Worm (Caenorhabditis elegans) whole organism, L1 larva: ENCODE measurements around the gene K08D9.2.

ENCODE experiments used
- F16B12.6 ChIP-seq: fragments of 150-350 bp; optimal IDR thresholded peaks from 2 replicates; lab custom pipeline; 2014; ENCODE audit warnings: missing biosample characterization, missing genetic modification characterization
- Y116A8C.19 ChIP-seq: sonication (generic microtip); optimal IDR thresholded peaks from 2 replicates; lab custom pipeline; 2016; ENCODE audit warnings: missing compliant biosample characterization, missing genetic modification characterization, borderline replicate concordance
- alr-1 ChIP-seq: fragments of 200-800 bp; sonication (Bioruptor generic); optimal IDR thresholded peaks from 2 replicates; lab custom pipeline; 2018; ENCODE audit warnings: borderline replicate concordance, mild to moderate bottlenecking, missing genetic modification characterization, missing compliant biosample characterization
- ceh-63 ChIP-seq: fragments of 200-800 bp; sonication (Bioruptor generic); optimal IDR thresholded peaks from 2 replicates; lab custom pipeline; 2018; ENCODE audit warnings: mild to moderate bottlenecking, missing genetic modification characterization, missing compliant biosample characterization
- ceh-82 ChIP-seq, 3 experiments: fragments of 150-350 bp in 1 of 3; sonication (generic microtip) in 2 of 3; optimal IDR thresholded peaks; 2 replicates each; lab custom pipeline; 2014 to 2017; ENCODE audit warnings: missing biosample characterization in 3 of 3, missing genetic modification characterization in 3 of 3
- ceh-90 ChIP-seq: sonication (generic microtip); optimal IDR thresholded peaks from 2 replicates; lab custom pipeline; 2016; ENCODE audit warnings: missing genetic modification characterization, missing compliant biosample characterization
- ces-1 ChIP-seq: fragments of 150-350 bp; optimal IDR thresholded peaks from 2 replicates; lab custom pipeline; 2014; ENCODE audit warnings: missing biosample characterization, missing genetic modification reagents, missing genetic modification characterization
- efl-1 ChIP-seq, 4 experiments: fragments of 150-350 bp; optimal IDR thresholded peaks in 3 of 4; peaks in 1 of 4; 1 replicate in 1 of 4; 2 replicates in 3 of 4; lab custom pipeline; 2014; ENCODE audit warnings: missing biosample characterization in 2 of 4, missing genetic modification characterization in 2 of 4, missing genetic modification reagents in 2 of 4
- elt-2 ChIP-seq: sonication (generic microtip); optimal IDR thresholded peaks from 2 replicates; lab custom pipeline; 2016; ENCODE audit warnings: missing genetic modification characterization, mild to moderate bottlenecking, inconsistent platforms, missing compliant biosample characterization, missing genetic modification reagents
- elt-3 ChIP-seq, 6 experiments: fragments of 150-350 bp in 1 of 6; sonication (generic microtip); optimal IDR thresholded peaks; 2 replicates each; lab custom pipeline; 2017 to 2018; ENCODE audit warnings: missing biosample characterization in 6 of 6, missing genetic modification characterization in 6 of 6, inconsistent platforms in 1 of 6
- ets-5 ChIP-seq: fragments of 200-800 bp; sonication (Bioruptor generic); IDR thresholded peaks from 2 replicates; pipeline ENCODE4 v1.3.6; 2022; ENCODE audit warnings: missing genetic modification characterization, missing compliant biosample characterization
- fkh-8 ChIP-seq: sonication (generic microtip); optimal IDR thresholded peaks from 2 replicates; lab custom pipeline; 2016; ENCODE audit warnings: mild to moderate bottlenecking, missing genetic modification characterization, missing compliant biosample characterization
- hlh-17 ChIP-seq: fragments of 200-800 bp; sonication (Bioruptor generic); optimal IDR thresholded peaks from 2 replicates; lab custom pipeline; 2018; ENCODE audit warnings: missing genetic modification characterization, mild to moderate bottlenecking, missing compliant biosample characterization, moderate library complexity, borderline replicate concordance
- irx-1 ChIP-seq: sonication (generic microtip); optimal IDR thresholded peaks from 2 replicates; lab custom pipeline; 2016; ENCODE audit warnings: missing genetic modification characterization, missing compliant biosample characterization
- jun-1 ChIP-seq: fragments of 150-350 bp; optimal IDR thresholded peaks from 2 replicates; lab custom pipeline; 2014; ENCODE audit warnings: missing biosample characterization, missing genetic modification reagents, missing genetic modification characterization
- lin-15B ChIP-seq: fragments of 150-350 bp; sonication (generic microtip); optimal IDR thresholded peaks from 3 replicates; lab custom pipeline; 2014; ENCODE audit warnings: missing biosample characterization, missing genetic modification characterization
- lin-35 ChIP-seq, 2 experiments: fragments of 150-350 bp; optimal IDR thresholded peaks; 2 replicates each; lab custom pipeline; 2014; ENCODE audit warnings: missing biosample characterization in 2 of 2, missing genetic modification characterization in 2 of 2, missing genetic modification reagents in 2 of 2
- lin-39 ChIP-seq: fragments of 150-350 bp; optimal IDR thresholded peaks from 2 replicates; lab custom pipeline; 2014; ENCODE audit warnings: missing biosample characterization, missing genetic modification reagents, missing genetic modification characterization
- mdl-1 ChIP-seq, 2 experiments: fragments of 150-350 bp; optimal IDR thresholded peaks; 2 replicates each; lab custom pipeline; 2014 to 2017; ENCODE audit warnings: missing biosample characterization in 2 of 2, missing genetic modification characterization in 2 of 2, inconsistent platforms in 1 of 2
- nhr-11 ChIP-seq: fragments of 150-350 bp; optimal IDR thresholded peaks from 2 replicates; lab custom pipeline; 2014; ENCODE audit warnings: missing biosample characterization, missing genetic modification characterization
- nhr-20 ChIP-seq: sonication (generic microtip); optimal IDR thresholded peaks from 2 replicates; lab custom pipeline; 2016; ENCODE audit warnings: mild to moderate bottlenecking, missing genetic modification characterization, missing compliant biosample characterization
- nhr-237 ChIP-seq: fragments of 150-350 bp; optimal IDR thresholded peaks from 2 replicates; lab custom pipeline; 2014; ENCODE audit warnings: missing biosample characterization, missing genetic modification characterization
- nhr-76 ChIP-seq: sonication (generic microtip); optimal IDR thresholded peaks from 2 replicates; lab custom pipeline; 2017; ENCODE audit warnings: missing biosample characterization, missing genetic modification characterization
- nhr-77 ChIP-seq: fragments of 150-350 bp; optimal IDR thresholded peaks from 2 replicates; lab custom pipeline; 2014; ENCODE audit warnings: missing biosample characterization, missing genetic modification characterization
- nhr-85 ChIP-seq: sonication (generic microtip); peaks from one replicate; lab custom pipeline; 2016; ENCODE audit warnings: missing genetic modification characterization, inconsistent platforms, missing compliant biosample characterization
- pax-3 ChIP-seq: fragments of 200-800 bp; sonication (Bioruptor generic); optimal IDR thresholded peaks from 2 replicates; lab custom pipeline; 2018; ENCODE audit warnings: mild to moderate bottlenecking, missing genetic modification characterization, moderate library complexity, missing compliant biosample characterization
- pqm-1 ChIP-seq: sonication (generic microtip); optimal IDR thresholded peaks from 3 replicates; lab custom pipeline; 2017; ENCODE audit warnings: missing biosample characterization, missing genetic modification characterization
- rnt-1 ChIP-seq: sonication (generic microtip); optimal IDR thresholded peaks from 2 replicates; lab custom pipeline; 2016; ENCODE audit warnings: mild to moderate bottlenecking, missing genetic modification characterization, moderate library complexity, missing compliant biosample characterization
- snpc-4 ChIP-seq: fragments of 150-350 bp; optimal IDR thresholded peaks from 2 replicates; lab custom pipeline; 2014; ENCODE audit warnings: missing biosample characterization, missing genetic modification characterization
- sox-4 ChIP-seq: sonication (generic microtip); optimal IDR thresholded peaks from 2 replicates; lab custom pipeline; 2016; ENCODE audit warnings: missing genetic modification characterization, missing compliant biosample characterization
- sup-37 ChIP-seq: fragments of 200-800 bp; sonication (Bioruptor generic); optimal IDR thresholded peaks from 2 replicates; lab custom pipeline; 2018; ENCODE audit warnings: mild to moderate bottlenecking, missing genetic modification characterization, missing compliant biosample characterization
- tlp-1 ChIP-seq: fragments of 150-350 bp; optimal IDR thresholded peaks from 2 replicates; lab custom pipeline; 2014; ENCODE audit warnings: missing biosample characterization, missing genetic modification characterization
- unc-30 ChIP-seq: sonication (generic microtip); optimal IDR thresholded peaks from 2 replicates; lab custom pipeline; 2017; ENCODE audit warnings: missing biosample characterization, missing genetic modification characterization
- unc-62 ChIP-seq: fragments of 150-350 bp; optimal IDR thresholded peaks from 2 replicates; lab custom pipeline; 2014; ENCODE audit warnings: missing biosample characterization, missing genetic modification reagents, missing genetic modification characterization
- vab-15 ChIP-seq: sonication (generic microtip); optimal IDR thresholded peaks from 2 replicates; lab custom pipeline; 2017; ENCODE audit warnings: missing genotype, mild to moderate bottlenecking, missing genetic modification characterization, missing compliant biosample characterization
- zip-4 ChIP-seq: fragments of 200-800 bp; sonication (Bioruptor generic); optimal IDR thresholded peaks from 2 replicates; lab custom pipeline; 2018; ENCODE audit warnings: mild to moderate bottlenecking, missing genetic modification characterization, moderate library complexity, missing compliant biosample characterization
- ztf-4 ChIP-seq: fragments of 150-350 bp; optimal IDR thresholded peaks from 2 replicates; lab custom pipeline; 2014; ENCODE audit warnings: missing biosample characterization, missing genetic modification characterization

K08D9.2 gene

ce11 chrV:3234887-3235286 lies 7.4 kb downstream of the K08D9.2 start, which contains the start of gene K08D9.6:
K08D9.6 (minus strand) TSS chrV:3234987.
- no peak for TF ChIP-seq lin-35 (GFP tag; optimal IDR thresholded peaks at IDR 0.05; lab: Kevin White, UChicago)
- TF ChIP-seq nhr-85 (tag; lab: Kevin White, UChicago) = no peak
- no peak for TF ChIP-seq elt-3 (tag; optimal IDR thresholded peaks at IDR 0.05; lab: Kevin White, UChicago)
- TF ChIP-seq ceh-90 (tag; lab: Kevin White, UChicago) = no peak
- no peak for TF ChIP-seq mdl-1 (tag; optimal IDR thresholded peaks at IDR 0.05; lab: Kevin White, UChicago)
- no peak for TF ChIP-seq nhr-77
- TF ChIP-seq nhr-20 = no peak
- no peak for TF ChIP-seq nhr-237
- TF ChIP-seq ces-1 (GFP tag; lab: Kevin White, UChicago) = no peak
- no peak for TF ChIP-seq sup-37 (GFP tag; lab: Kevin White, UChicago)
- no peak for TF ChIP-seq nhr-76 (tag; lab: Kevin White, UChicago)
- TF ChIP-seq pax-3 (tag; lab: Kevin White, UChicago) = no peak
- no peak for TF ChIP-seq lin-39
- TF ChIP-seq hlh-17 = no peak
- TF ChIP-seq fkh-8 = no peak
- TF ChIP-seq irx-1 (tag; lab: Kevin White, UChicago) = no peak
- TF ChIP-seq, all 84 proteins: peak for 0

ce11 chrV:3236610-3237009 lies 9.1 kb downstream of the K08D9.2 start, which contains the start of the genes K08D9.9 and str-16:
K08D9.9 (minus strand) TSS chrV:3236710.
str-16 (plus strand) TSS chrV:3236875.
- no peak for TF ChIP-seq jun-1
- no peak for TF ChIP-seq nhr-76 (tag; lab: Kevin White, UChicago)
- TF ChIP-seq vab-15 (tag; lab: Kevin White, UChicago) = no peak
- TF ChIP-seq nhr-11 (tag; lab: Kevin White, UChicago) = no peak
- no peak for TF ChIP-seq nhr-77
- no peak for TF ChIP-seq lin-15B (tag; lab: Kevin White, UChicago)
- TF ChIP-seq ceh-90 (tag; lab: Kevin White, UChicago) = no peak
- no peak for TF ChIP-seq sox-4
- no peak for TF ChIP-seq pqm-1 (tag; lab: Kevin White, UChicago)
- no peak for TF ChIP-seq F16B12.6 (tag; lab: Kevin White, UChicago)
- TF ChIP-seq alr-1 = no peak
- TF ChIP-seq rnt-1 (tag; lab: Kevin White, UChicago) = no peak
- no peak for TF ChIP-seq unc-62 (GFP tag; lab: Kevin White, UChicago)
- no peak for TF ChIP-seq nhr-85 (tag; lab: Kevin White, UChicago)
- TF ChIP-seq nhr-20 = no peak
- TF ChIP-seq ztf-4 (tag; lab: Kevin White, UChicago) = no peak
- no peak for TF ChIP-seq ets-5
- no peak for TF ChIP-seq Y116A8C.19 (tag; lab: Kevin White, UChicago)
- no peak for TF ChIP-seq snpc-4 (tag; lab: Kevin White, UChicago)

- no peak for TF ChIP-seq zip-4 (GFP tag; lab: Kevin White, UChicago)
- no peak for TF ChIP-seq ceh-63 (GFP tag; lab: Kevin White, UChicago)
Observed at ce11 chrV:3241175-3241574, 13.7 kb downstream of the K08D9.2 start, which contains the start of gene srj-11. srj-11 (plus strand) TSS chrV:3241424.

- TF ChIP-seq ceh-90 (tag; lab: Kevin White, UChicago) (no peak), Y116A8C.19 (tag; lab: Kevin White, UChicago) (no peak), ceh-82 (tag; optimal IDR thresholded peaks at IDR 0.05; lab: Kevin White, UChicago) (no peak)
Observed at ce11 chrV:3242984-3243383, 15.5 kb downstream of the K08D9.2 start, which contains the start of gene gst-23. gst-23 (plus strand) TSS chrV:3243284.

DNA sequence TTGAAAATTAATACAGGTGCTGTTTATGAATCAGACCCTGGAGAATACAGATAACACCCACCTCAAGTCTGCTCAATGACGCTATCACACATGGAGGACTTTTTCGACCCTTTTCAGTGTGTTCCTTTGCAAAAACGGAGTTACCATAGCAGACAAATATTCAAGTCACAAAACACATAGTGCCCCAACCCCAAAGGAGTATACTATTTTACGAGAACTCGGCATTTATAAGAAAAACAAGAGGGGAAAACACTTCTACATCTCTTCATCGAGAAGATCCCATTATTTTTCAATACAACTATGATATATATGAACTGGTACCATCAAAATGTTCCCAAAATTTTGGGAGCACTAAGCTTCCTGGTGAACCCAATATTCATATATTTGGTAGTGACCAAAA lies 17.2 kb downstream of the K08D9.2 start, which contains the start of gene srj-7:
Gene srj-7 (plus strand): TSS at position 301 of the 400 bp plus-strand sequence.
- TF ChIP-seq Y116A8C.19 (tag; lab: Kevin White, UChicago) (no peak), pax-3 (tag; lab: Kevin White, UChicago) (no peak), lin-35 (GFP tag; optimal IDR thresholded peaks at IDR 0.05; lab: Kevin White, UChicago) (no peak), efl-1 (optimal IDR thresholded peaks at IDR 0.05; lab: Kevin White, UChicago) (no peak), efl-1 (GFP tag; optimal IDR thresholded peaks at IDR 0.05 in 1 of 2; lab: Kevin White, UChicago) (peak in 1 of 2 experiments; percentile 55), elt-2 (no peak), unc-30 (tag; lab: Kevin White, UChicago) (no peak), tlp-1 (tag; lab: Kevin White, UChicago) (no peak)
